Fruit fly (Drosophila melanogaster) whole organism, pupa: ENCODE results near the gene CG11109.
A peak's percentile ranks its signal among the peaks of the same experiment; 100 is the strongest.

Source experiments
- CG10348 ChIP-seq: fragments of 200-800 bp; sonication (Bioruptor generic); IDR thresholded peaks from 2 replicates; pipeline ENCODE4 v1.3.6; 2022; ENCODE audit warnings: missing biosample characterization, missing genetic modification characterization
- CG12605 ChIP-seq: fragments of 200-800 bp; sonication (Bioruptor generic); IDR thresholded peaks from 2 replicates; pipeline ENCODE4 v1.3.6; 2022; ENCODE audit warnings: missing biosample characterization, missing genetic modification characterization
- CG13204 ChIP-seq: fragments of 200-800 bp; sonication (Bioruptor generic); optimal IDR thresholded peaks from 2 replicates; lab custom pipeline; 2018; ENCODE audit warnings: missing biosample characterization, mild to moderate bottlenecking, missing genetic modification characterization, moderate library complexity
- CG14655 ChIP-seq: fragments of 200-800 bp; sonication (Bioruptor generic); optimal IDR thresholded peaks from 3 replicates; lab custom pipeline; 2017; ENCODE audit warnings: mild to moderate bottlenecking, missing biosample characterization, missing genetic modification reagents, missing genetic modification characterization
- CG15710 ChIP-seq: fragments of 200-800 bp; sonication (Bioruptor generic); optimal IDR thresholded peaks from 2 replicates; lab custom pipeline; 2018; ENCODE audit warnings: missing biosample characterization, mild to moderate bottlenecking, missing genetic modification characterization, moderate library complexity
- CG17806 ChIP-seq: fragments of 200-800 bp; sonication (Bioruptor generic); optimal IDR thresholded peaks from 2 replicates; lab custom pipeline; 2018; ENCODE audit warnings: missing biosample characterization, mild to moderate bottlenecking, missing genetic modification characterization, moderate library complexity
- CG32121 ChIP-seq: fragments of 200-800 bp; sonication (Bioruptor generic); IDR thresholded peaks from 2 replicates; pipeline ENCODE4 v1.3.6; 2022; ENCODE audit warnings: missing biosample characterization, missing genetic modification characterization
- CG34367 ChIP-seq: fragments of 200-800 bp; sonication (Bioruptor generic); optimal IDR thresholded peaks from 2 replicates; lab custom pipeline; 2018; ENCODE audit warnings: missing biosample characterization, mild to moderate bottlenecking, missing genetic modification characterization
- CG4496 ChIP-seq: fragments of 200-800 bp; sonication (Bioruptor generic); IDR thresholded peaks from 3 replicates; pipeline ENCODE4 v1.3.6; 2022; ENCODE audit warnings: missing biosample characterization, missing genetic modification characterization
- CG8159 ChIP-seq: fragments of 200-800 bp; sonication (Bioruptor generic); optimal IDR thresholded peaks from 3 replicates; lab custom pipeline; 2018; ENCODE audit warnings: missing biosample characterization, mild to moderate bottlenecking, missing genetic modification characterization, moderate library complexity
- CG8301 ChIP-seq: fragments of 200-800 bp; sonication (Bioruptor generic); optimal IDR thresholded peaks from 2 replicates; lab custom pipeline; 2018; ENCODE audit warnings: missing biosample characterization, mild to moderate bottlenecking, missing genetic modification characterization
- CG9948 ChIP-seq: fragments of 200-800 bp; sonication (Bioruptor generic); optimal IDR thresholded peaks from 2 replicates; lab custom pipeline; 2018; ENCODE audit warnings: missing biosample characterization, mild to moderate bottlenecking, missing genetic modification characterization, moderate library complexity
- D1 ChIP-seq: fragments of 200-800 bp; sonication (Bioruptor generic); optimal IDR thresholded peaks from 2 replicates; lab custom pipeline; 2018; ENCODE audit warnings: missing biosample characterization, mild to moderate bottlenecking, missing genetic modification characterization, moderate library complexity
- EcR ChIP-seq: fragments of 200-800 bp; sonication (Bioruptor generic); optimal IDR thresholded peaks from 3 replicates; lab custom pipeline; 2019; ENCODE audit warnings: missing biosample characterization, missing genetic modification characterization, mild to moderate bottlenecking, moderate library complexity, missing genetic modification reagents
- Ets98B ChIP-seq: fragments of 200-800 bp; sonication (Bioruptor generic); IDR thresholded peaks from 2 replicates; pipeline ENCODE4 v1.3.6; 2022; ENCODE audit warnings: missing biosample characterization, missing genetic modification characterization
- Pif1A ChIP-seq: fragments of 200-800 bp; sonication (Bioruptor generic); optimal IDR thresholded peaks from 3 replicates; lab custom pipeline; 2016; ENCODE audit warnings: missing biosample characterization, missing genetic modification characterization
- Pif1B ChIP-seq: fragments of 200-800 bp; sonication (Bioruptor generic); optimal IDR thresholded peaks from 3 replicates; lab custom pipeline; 2016; ENCODE audit warnings: missing biosample characterization, missing genetic modification characterization
- Snoo ChIP-seq: fragments of 200-800 bp; sonication (Bioruptor generic); optimal IDR thresholded peaks from 3 replicates; lab custom pipeline; 2017; ENCODE audit warnings: missing biosample characterization, mild to moderate bottlenecking, missing genetic modification characterization, inconsistent platforms
- fd96Ca ChIP-seq: fragments of 200-800 bp; sonication (Bioruptor generic); IDR thresholded peaks from 3 replicates; pipeline ENCODE4 v1.3.6; 2022; ENCODE audit warnings: missing biosample characterization, missing genetic modification characterization
- gl ChIP-seq: fragments of 200-800 bp; sonication (Bioruptor generic); optimal IDR thresholded peaks from 2 replicates; lab custom pipeline; 2018; ENCODE audit warnings: missing biosample characterization, mild to moderate bottlenecking, missing genetic modification characterization
- rn ChIP-seq: fragments of 200-800 bp; sonication (Bioruptor generic); IDR thresholded peaks from 2 replicates; pipeline ENCODE4 v1.3.6; 2022; ENCODE audit warnings: missing biosample characterization, missing genetic modification characterization

CG11109 gene

dm6 chr3L:22851172-22852128 lies 20.6 kb upstream of the CG11109 start:
- peak; percentile 77 for TF ChIP-seq CG12605 (GFP tag; lab: Robert Waterston, UW)
- peak; percentile 73 for TF ChIP-seq Snoo (tag; lab: Kevin White, UChicago)
- TF ChIP-seq CG32121, result peak; percentile 29
- peak; percentile 23 for TF ChIP-seq CG8301
- TF ChIP-seq CG8159 (tag; lab: Kevin White, UChicago), result peak; percentile 88
- TF ChIP-seq CG13204 (GFP tag; lab: Kevin White, UChicago), result peak; percentile 90
- TF ChIP-seq Pif1B (GFP tag; lab: Kevin White, UChicago), result peak; percentile 81
- TF ChIP-seq CG15710, result peak; percentile 83
- TF ChIP-seq gl, result peak; percentile 97
- peak; percentile 63 for TF ChIP-seq CG14655 (GFP tag; lab: Kevin White, UChicago)
- peak; percentile 75 for TF ChIP-seq CG9948 (tag; lab: Kevin White, UChicago)
- TF ChIP-seq EcR (GFP tag; lab: Kevin White, UChicago), result peak; percentile 91
- TF ChIP-seq CG34367 (tag; lab: Kevin White, UChicago), result peak; percentile 86
- TF ChIP-seq CG4496 (GFP tag; lab: Robert Waterston, UW), result peak; percentile 60
- TF ChIP-seq D1 (tag; lab: Kevin White, UChicago), result peak; percentile 69
- TF ChIP-seq CG10348 (GFP tag; lab: Robert Waterston, UW), result no peak
- peak; percentile 74 for TF ChIP-seq CG17806
- no peak for TF ChIP-seq Ets98B (GFP tag; lab: Robert Waterston, UW)
- TF ChIP-seq Pif1A (GFP tag; lab: Kevin White, UChicago), result peak; percentile 80
- TF ChIP-seq fd96Ca (GFP tag; lab: Robert Waterston, UW), result peak; percentile 54; the same call in 2 of the 3 replicates
- no peak for TF ChIP-seq rn (GFP tag; lab: Robert Waterston, UW)

dm6 chr3L:22853412-22853811 lies 18.6 kb upstream of the CG11109 start, which contains the start of gene CG32462:
Gene CG32462, minus strand, starts transcription at chr3L:22853512.
- TF ChIP-seq CG12605 (GFP tag; lab: Robert Waterston, UW), result no peak
- no peak for TF ChIP-seq gl
- no peak for TF ChIP-seq CG13204 (GFP tag; lab: Kevin White, UChicago)
- no peak for TF ChIP-seq CG8301
- no peak for TF ChIP-seq rn (GFP tag; lab: Robert Waterston, UW)
- TF ChIP-seq CG34367 (tag; lab: Kevin White, UChicago), result no peak
- TF ChIP-seq D1 (tag; lab: Kevin White, UChicago), result no peak
- no peak for TF ChIP-seq CG8159 (tag; lab: Kevin White, UChicago)
- no peak for TF ChIP-seq CG10348 (GFP tag; lab: Robert Waterston, UW)
- TF ChIP-seq CG17806, result no peak
- no peak for TF ChIP-seq CG14655 (GFP tag; lab: Kevin White, UChicago)
- no peak for TF ChIP-seq Snoo (tag; lab: Kevin White, UChicago)
- no peak for TF ChIP-seq Pif1B (GFP tag; lab: Kevin White, UChicago)
- TF ChIP-seq EcR (GFP tag; lab: Kevin White, UChicago), result no peak
- TF ChIP-seq Ets98B (GFP tag; lab: Robert Waterston, UW), result no peak
- no peak for TF ChIP-seq CG32121
- no peak for TF ChIP-seq CG9948 (tag; lab: Kevin White, UChicago)
- no peak for TF ChIP-seq Pif1A (GFP tag; lab: Kevin White, UChicago)
- TF ChIP-seq CG4496 (GFP tag; lab: Robert Waterston, UW), result no peak
- no peak for TF ChIP-seq CG15710

dm6 chr3L:22856009-22856477 lies 16.0 kb upstream of the CG11109 start, which contains the start of gene CG32459:
Gene CG32459, minus strand, starts transcription at chr3L:22856059.
- no peak for TF ChIP-seq Pif1A (GFP tag; lab: Kevin White, UChicago)
- TF ChIP-seq CG13204 (GFP tag; lab: Kevin White, UChicago), result no peak
- no peak for TF ChIP-seq CG32121
- no peak for TF ChIP-seq Snoo (tag; lab: Kevin White, UChicago)
- no peak for TF ChIP-seq CG15710
- TF ChIP-seq CG4496 (GFP tag; lab: Robert Waterston, UW), result no peak
- TF ChIP-seq CG8159 (tag; lab: Kevin White, UChicago), result no peak
- TF ChIP-seq CG12605 (GFP tag; lab: Robert Waterston, UW), result no peak
- TF ChIP-seq CG8301, result no peak
- no peak for TF ChIP-seq Pif1B (GFP tag; lab: Kevin White, UChicago)
- no peak for TF ChIP-seq CG14655 (GFP tag; lab: Kevin White, UChicago)
- no peak for TF ChIP-seq Ets98B (GFP tag; lab: Robert Waterston, UW)
- no peak for TF ChIP-seq CG17806
- TF ChIP-seq CG10348 (GFP tag; lab: Robert Waterston, UW), result no peak
- TF ChIP-seq rn (GFP tag; lab: Robert Waterston, UW), result no peak
- no peak for TF ChIP-seq EcR (GFP tag; lab: Kevin White, UChicago)
- no peak for TF ChIP-seq CG9948 (tag; lab: Kevin White, UChicago)
- no peak for TF ChIP-seq gl
- TF ChIP-seq, all 21 proteins: peak for 0

- no peak for TF ChIP-seq Snoo (tag; lab: Kevin White, UChicago)
- TF ChIP-seq CG15710, result no peak
- TF ChIP-seq CG14655 (GFP tag; lab: Kevin White, UChicago), result no peak
- TF ChIP-seq fd96Ca (GFP tag; lab: Robert Waterston, UW), result no peak
- TF ChIP-seq rn (GFP tag; lab: Robert Waterston, UW), result no peak
- no peak for TF ChIP-seq Ets98B (GFP tag; lab: Robert Waterston, UW)
- no peak for TF ChIP-seq CG17806
- TF ChIP-seq D1 (tag; lab: Kevin White, UChicago), result no peak
- no peak for TF ChIP-seq CG4496 (GFP tag; lab: Robert Waterston, UW)
- TF ChIP-seq CG9948 (tag; lab: Kevin White, UChicago), result no peak
- no peak for TF ChIP-seq CG34367 (tag; lab: Kevin White, UChicago)
- TF ChIP-seq CG12605 (GFP tag; lab: Robert Waterston, UW), result no peak
- no peak for TF ChIP-seq CG8301
- TF ChIP-seq CG8159 (tag; lab: Kevin White, UChicago), result no peak
- TF ChIP-seq Pif1B (GFP tag; lab: Kevin White, UChicago), result no peak
- no peak for TF ChIP-seq CG10348 (GFP tag; lab: Robert Waterston, UW)
- no peak for TF ChIP-seq CG32121
- no peak for TF ChIP-seq gl
- no peak for TF ChIP-seq Pif1A (GFP tag; lab: Kevin White, UChicago)
Measured at dm6 chr3L:22860487-22860886, 11.5 kb upstream of the CG11109 start, which contains the start of gene CG13239. Gene CG13239, plus strand, starts transcription at chr3L:22860787.
